Fruit fly (Drosophila melanogaster) whole organism, wandering third instar larva: ENCODE data around the gene CG6276.

Experiments used
- CG32264 ChIP-seq: fragments of 200-800 bp; sonication (Bioruptor generic); optimal IDR thresholded peaks from 2 replicates; lab custom pipeline; 2016; ENCODE audit warnings: missing biosample characterization, missing genetic modification characterization
- CG9705 ChIP-seq: fragments of 200-800 bp; sonication (Bioruptor generic); optimal IDR thresholded peaks from 2 replicates; lab custom pipeline; 2018; ENCODE audit warnings: missing biosample characterization, mild to moderate bottlenecking, missing genetic modification characterization
- CrebA ChIP-seq: fragments of 200-800 bp; sonication (Bioruptor generic); optimal IDR thresholded peaks from 2 replicates; lab custom pipeline; 2016; ENCODE audit warnings: missing biosample characterization, mild to moderate bottlenecking, missing genetic modification characterization, borderline replicate concordance
- Dfd ChIP-seq: fragments of >200 bp; optimal IDR thresholded peaks from 2 replicates; lab custom pipeline; 2017; ENCODE audit warnings: missing biosample characterization, missing genetic modification characterization
- HLH106 ChIP-seq: fragments of 200-800 bp; optimal IDR thresholded peaks from 3 replicates; lab custom pipeline; 2019; ENCODE audit warnings: missing biosample characterization, mild to moderate bottlenecking, missing genetic modification characterization, moderate library complexity
- Hnf4 ChIP-seq: fragments of 200-800 bp; sonication (Bioruptor generic); optimal IDR thresholded peaks from 2 replicates; lab custom pipeline; 2016; ENCODE audit warnings: missing biosample characterization, mild to moderate bottlenecking, missing genetic modification characterization
- Hr78 ChIP-seq: fragments of >200 bp; optimal IDR thresholded peaks from 2 replicates; lab custom pipeline; 2017; ENCODE audit warnings: missing biosample characterization, missing genetic modification characterization
- Hr83 ChIP-seq: fragments of 200-300 bp; sonication (Bioruptor generic); optimal IDR thresholded peaks from 2 replicates; lab custom pipeline; 2016; ENCODE audit warnings: missing biosample characterization, mild to moderate bottlenecking, missing genetic modification characterization, moderate library complexity; ENCODE audit not compliant: poor library complexity, severe bottlenecking
- Jra ChIP-seq: sonication (Bioruptor generic); optimal IDR thresholded peaks from 2 replicates; lab custom pipeline; 2016; ENCODE audit warnings: missing biosample characterization, missing genetic modification characterization
- Mio ChIP-seq: sonication (Bioruptor generic); optimal IDR thresholded peaks from 2 replicates; lab custom pipeline; 2016; ENCODE audit warnings: missing biosample characterization, missing genetic modification characterization
- Myc ChIP-seq: fragments of >200 bp; optimal IDR thresholded peaks from 2 replicates; lab custom pipeline; 2017
- N ChIP-seq: fragments of >200 bp; optimal IDR thresholded peaks from 2 replicates; lab custom pipeline; 2018; ENCODE audit warnings: missing biosample characterization, missing external identifiers, missing genetic modification characterization
- OdsH ChIP-seq: fragments of 200-800 bp; sonication (Bioruptor generic); optimal IDR thresholded peaks from 2 replicates; lab custom pipeline; 2016; ENCODE audit warnings: missing biosample characterization, mild to moderate bottlenecking, missing genetic modification characterization
- Rel ChIP-seq, 2 experiments: fragments of 200-800 bp; sonication (Bioruptor generic) in 1 of 2; optimal IDR thresholded peaks; 2 replicates in 1 of 2; 3 replicates in 1 of 2; lab custom pipeline; 2016 to 2019; ENCODE audit warnings: mild to moderate bottlenecking in 2 of 2, missing biosample characterization in 2 of 2, missing genetic modification characterization in 2 of 2, moderate library complexity in 1 of 2
- Sp1 ChIP-seq: fragments of 200-800 bp; sonication (Bioruptor generic); optimal IDR thresholded peaks from 3 replicates; lab custom pipeline; 2019; ENCODE audit warnings: missing biosample characterization, mild to moderate bottlenecking, missing genetic modification characterization, moderate library complexity
- Vsx2 ChIP-seq: fragments of 200-300, 225-300 bp; sonication (Bioruptor generic); optimal IDR thresholded peaks from 2 replicates; lab custom pipeline; 2018; ENCODE audit warnings: missing biosample characterization, missing genetic modification characterization; ENCODE audit not compliant: partially characterized antibody
- br ChIP-seq: fragments of 200-800 bp; sonication (Bioruptor generic); optimal IDR thresholded peaks from 2 replicates; lab custom pipeline; 2016; ENCODE audit warnings: missing biosample characterization, missing genetic modification characterization
- brk ChIP-seq: fragments of 200-800 bp; sonication (Bioruptor generic); optimal IDR thresholded peaks from 2 replicates; lab custom pipeline; 2016; ENCODE audit warnings: missing biosample characterization, mild to moderate bottlenecking, missing genetic modification characterization
- dmrt93B ChIP-seq: fragments of 200-800 bp; sonication (Bioruptor generic); optimal IDR thresholded peaks from 2 replicates; lab custom pipeline; 2018; ENCODE audit warnings: missing biosample characterization, mild to moderate bottlenecking, missing genetic modification characterization
- dsf ChIP-seq: sonication (Bioruptor generic); optimal IDR thresholded peaks from 2 replicates; lab custom pipeline; 2016; ENCODE audit warnings: missing biosample characterization, missing genetic modification characterization, borderline replicate concordance
- ey ChIP-seq: fragments of 200-800 bp; sonication (Bioruptor generic); optimal IDR thresholded peaks from 2 replicates; lab custom pipeline; 2016; ENCODE audit warnings: missing biosample characterization, missing genetic modification characterization
- foxo ChIP-seq, 2 experiments: fragments of 200-800 bp; sonication (Bioruptor generic); optimal IDR thresholded peaks; 2 replicates in 1 of 2; 3 replicates in 1 of 2; lab custom pipeline; 2016 to 2017; ENCODE audit warnings: missing biosample characterization in 2 of 2, missing genetic modification characterization in 2 of 2
- fru ChIP-seq: fragments of 200-800 bp; sonication (Bioruptor generic); optimal IDR thresholded peaks from 3 replicates; lab custom pipeline; 2016; ENCODE audit warnings: missing biosample characterization, mild to moderate bottlenecking, missing genetic modification characterization
- h ChIP-seq: fragments of 200-800 bp; sonication (Bioruptor generic); optimal IDR thresholded peaks from 3 replicates; lab custom pipeline; 2016; ENCODE audit warnings: missing biosample characterization, mild to moderate bottlenecking, missing genetic modification characterization
- jim ChIP-seq: fragments of 175-275, 200-325 bp; sonication (Bioruptor generic); optimal IDR thresholded peaks from 2 replicates; lab custom pipeline; 2016; ENCODE audit warnings: missing biosample characterization, mild to moderate bottlenecking, missing genetic modification characterization
- lola ChIP-seq: fragments of >200 bp; optimal IDR thresholded peaks from 2 replicates; lab custom pipeline; 2017; ENCODE audit warnings: missing biosample characterization, missing genetic modification characterization
- pan ChIP-seq: fragments of >200 bp; optimal IDR thresholded peaks from 2 replicates; lab custom pipeline; 2017
- psq ChIP-seq: fragments of 200-800 bp; sonication (Bioruptor generic); optimal IDR thresholded peaks from 3 replicates; lab custom pipeline; 2017; ENCODE audit warnings: missing biosample characterization, mild to moderate bottlenecking, missing genetic modification characterization, moderate library complexity
- rgr ChIP-seq: fragments of 200-800 bp; sonication (Bioruptor generic); optimal IDR thresholded peaks from 3 replicates; lab custom pipeline; 2016; ENCODE audit warnings: missing biosample characterization, mild to moderate bottlenecking, missing genetic modification characterization
- sage ChIP-seq: fragments of 200-800 bp; sonication (Bioruptor generic); optimal IDR thresholded peaks from 2 replicates; lab custom pipeline; 2016; ENCODE audit warnings: missing biosample characterization, mild to moderate bottlenecking, missing genetic modification characterization
- sv ChIP-seq: fragments of 200-800 bp; sonication (Bioruptor generic); optimal IDR thresholded peaks from 3 replicates; lab custom pipeline; 2016; ENCODE audit warnings: missing biosample characterization, missing genetic modification characterization
- tai ChIP-seq: sonication (Bioruptor generic); optimal IDR thresholded peaks from 2 replicates; lab custom pipeline; 2016; ENCODE audit warnings: missing biosample characterization, missing genetic modification characterization
- usp ChIP-seq: fragments of >200 bp; optimal IDR thresholded peaks from 2 replicates; lab custom pipeline; 2017; ENCODE audit warnings: missing biosample characterization, missing genetic modification characterization
- woc ChIP-seq: sonication (Bioruptor generic); optimal IDR thresholded peaks from 2 replicates; lab custom pipeline; 2016; ENCODE audit warnings: missing biosample characterization, mild to moderate bottlenecking, missing genetic modification characterization

Gene CG6276

DNA sequence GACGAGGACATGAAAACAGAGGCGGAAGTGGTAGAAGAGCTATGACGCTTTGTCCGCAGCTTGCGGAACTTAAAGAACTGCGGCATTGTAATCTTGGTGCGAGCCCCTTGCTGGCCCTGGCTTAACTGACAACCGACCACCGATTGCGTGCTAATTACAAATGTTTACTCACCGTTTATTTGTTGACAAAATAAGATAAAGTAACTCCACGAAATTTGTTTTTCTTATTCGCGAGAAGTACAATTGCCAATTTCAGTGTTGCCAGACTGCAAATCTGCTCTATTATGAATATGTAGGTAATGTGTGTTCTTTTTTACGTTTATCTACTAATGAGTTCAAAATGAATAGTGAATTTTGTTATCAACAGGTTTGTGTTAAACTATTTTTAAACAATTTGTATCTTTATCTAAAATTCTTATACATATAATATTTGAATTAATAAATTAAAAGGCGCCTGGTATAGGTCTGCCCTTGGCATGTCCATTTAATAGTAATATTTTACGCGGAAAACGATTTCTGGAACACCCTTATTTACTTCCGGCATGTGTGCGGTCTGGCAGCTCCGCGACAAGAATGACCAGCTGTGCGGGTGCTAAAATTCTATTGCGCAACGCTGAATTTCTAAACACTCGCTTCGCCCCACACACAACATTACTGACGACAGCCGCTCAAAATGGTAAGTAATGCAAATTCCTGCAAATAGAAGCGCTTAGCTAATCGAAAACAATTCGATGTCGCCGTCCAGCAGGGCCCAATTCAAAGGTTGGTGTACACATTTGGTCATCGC, 37.0 kb upstream of the CG6276 start, which contains the start of the genes Atg4b and Hibch:
Atg4b (minus strand) TSS at position 280 of the 787 bp plus-strand sequence.
Hibch (plus strand) TSS at position 585 of the 787 bp plus-strand sequence.
- TF ChIP-seq Mio (GFP tag; lab: Kevin White, UChicago) (no peak), OdsH (GFP tag; lab: Kevin White, UChicago) (peak; percentile 75), tai (no peak), HLH106 (tag; lab: Kevin White, UChicago) (peak; percentile 93), woc (GFP tag; lab: Kevin White, UChicago) (no peak), h (GFP tag; lab: Kevin White, UChicago) (peak; percentile 76), Jra (GFP tag; lab: Kevin White, UChicago) (no peak), psq (GFP tag; lab: Kevin White, UChicago) (peak; percentile 73), jim (GFP tag; lab: Kevin White, UChicago) (no peak), lola (GFP tag; lab: Kevin White, UChicago) (no peak), CrebA (GFP tag; lab: Kevin White, UChicago) (no peak), Rel (GFP tag; optimal IDR thresholded peaks at IDR 0.05; lab: Kevin White, UChicago) (no peak), Rel (tag; optimal IDR thresholded peaks at IDR 0.05; lab: Kevin White, UChicago) (peak; percentile 84), rgr (GFP tag; lab: Kevin White, UChicago) (peak; percentile 80), Hr78 (GFP tag; lab: Kevin White, UChicago) (no peak), fru (peak; percentile 89), CG9705 (peak; percentile 82), dmrt93B (GFP tag; lab: Kevin White, UChicago) (no peak), br (GFP tag; lab: Kevin White, UChicago) (peak; percentile 57), sage (no peak), ey (GFP tag; lab: Kevin White, UChicago) (peak; percentile 56), sv (GFP tag; lab: Kevin White, UChicago) (peak; percentile 26), foxo (GFP tag; optimal IDR thresholded peaks at IDR 0.05; lab: Kevin White, UChicago) (peak in 1 of 2 experiments; percentile 83), Vsx2 (no peak), Sp1 (GFP tag; lab: Kevin White, UChicago) (peak; percentile 84)

DNA sequence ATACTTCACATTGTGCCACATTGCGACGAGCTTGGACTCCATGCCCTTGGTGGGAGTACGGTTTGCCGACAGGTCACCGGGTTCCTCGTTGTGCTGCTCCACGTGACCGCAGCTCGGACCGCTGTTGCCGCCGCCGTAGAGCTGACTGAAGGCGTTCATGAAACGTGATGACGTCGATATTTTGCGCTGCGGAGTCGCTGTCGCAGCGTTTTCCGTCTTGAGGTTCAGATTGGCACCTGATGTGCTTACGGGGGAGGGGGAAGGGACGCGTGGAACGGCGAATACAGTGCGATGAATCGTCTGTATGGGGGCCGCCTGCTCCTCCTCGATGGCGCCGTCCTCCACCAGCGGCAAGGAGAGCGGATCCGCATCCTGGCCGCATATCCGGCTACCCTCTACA, 36.3 kb upstream of the CG6276 start:
- TF ChIP-seq rgr (GFP tag; lab: Kevin White, UChicago), result no peak
- TF ChIP-seq sage, result no peak
- TF ChIP-seq Dfd (GFP tag; lab: Kevin White, UChicago), result no peak
- TF ChIP-seq h (GFP tag; lab: Kevin White, UChicago), result no peak
- TF ChIP-seq Jra (GFP tag; lab: Kevin White, UChicago), result no peak
- TF ChIP-seq N (GFP tag; lab: Kevin White, UChicago), result no peak
- TF ChIP-seq OdsH (GFP tag; lab: Kevin White, UChicago), result no peak
- TF ChIP-seq CG32264 (GFP tag; lab: Kevin White, UChicago), result no peak
- TF ChIP-seq Sp1 (GFP tag; lab: Kevin White, UChicago), result no peak
- TF ChIP-seq Mio (GFP tag; lab: Kevin White, UChicago), result no peak
- no peak for TF ChIP-seq CrebA (GFP tag; lab: Kevin White, UChicago)
- no peak for TF ChIP-seq Hr78 (GFP tag; lab: Kevin White, UChicago)
- TF ChIP-seq HLH106 (tag; lab: Kevin White, UChicago), result no peak

DNA sequence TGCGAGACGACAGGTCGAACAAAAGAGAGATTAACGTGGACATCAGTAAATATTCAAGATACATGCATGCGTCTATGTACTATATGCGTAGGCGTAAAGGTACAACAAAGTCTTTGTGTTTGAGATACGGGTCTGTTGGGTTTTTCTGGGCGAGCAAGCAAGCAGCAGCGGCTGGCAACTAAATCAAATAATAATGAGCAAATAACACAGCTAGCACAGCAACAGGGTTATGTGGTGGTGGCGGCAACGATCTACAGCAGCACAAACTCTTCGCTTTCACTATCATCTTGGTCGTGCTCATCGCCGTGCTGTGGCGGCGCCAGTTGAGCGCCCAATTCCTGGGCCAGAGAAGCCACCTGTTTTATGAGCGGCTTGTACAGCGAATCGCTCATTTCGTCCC, 34.1 kb upstream of the CG6276 start:
- TF ChIP-seq HLH106 (tag; lab: Kevin White, UChicago) (no peak), CG32264 (GFP tag; lab: Kevin White, UChicago) (no peak), tai (no peak), br (GFP tag; lab: Kevin White, UChicago) (no peak), lola (GFP tag; lab: Kevin White, UChicago) (no peak), pan (lab: Kevin White, UChicago) (no peak), brk (GFP tag; lab: Kevin White, UChicago) (no peak)

DNA sequence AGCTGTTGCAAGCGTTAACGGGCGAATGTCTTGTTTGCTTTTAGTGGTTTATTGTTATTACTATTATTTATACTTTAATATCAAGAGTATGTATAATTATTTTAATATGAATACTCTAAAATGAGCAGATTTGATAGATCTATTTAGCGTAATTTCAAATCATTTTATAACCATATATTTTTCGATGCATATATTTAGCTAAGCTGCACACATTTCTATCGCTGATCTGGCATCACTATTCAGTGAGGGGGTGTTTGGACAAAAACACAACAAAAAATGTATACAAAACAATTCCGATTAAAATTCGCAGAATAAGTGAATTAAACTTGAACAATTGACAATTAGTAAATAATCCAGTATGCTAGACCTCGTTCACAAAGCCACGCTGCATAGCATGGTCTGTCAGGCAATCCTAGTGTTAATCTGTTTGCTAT, 31.1 kb upstream of the CG6276 start, which contains the start of the genes Trs33 and Tmtc4:
Trs33 (minus strand) TSS at position 3 of the 434 bp plus-strand sequence.
Tmtc4 (plus strand) TSS at position 233 of the 434 bp plus-strand sequence.
- TF ChIP-seq HLH106 (tag; lab: Kevin White, UChicago) (peak; percentile 67), Sp1 (GFP tag; lab: Kevin White, UChicago) (peak; percentile 29), Myc (lab: Kevin White, UChicago) (peak; percentile 87), CG32264 (GFP tag; lab: Kevin White, UChicago) (no peak), OdsH (GFP tag; lab: Kevin White, UChicago) (peak; percentile 11), sage (no peak), h (GFP tag; lab: Kevin White, UChicago) (peak; percentile 49), CG9705 (peak; percentile 56), foxo (GFP tag; optimal IDR thresholded peaks at IDR 0.05; lab: Kevin White, UChicago) (peak in 1 of 2 experiments; percentile 66), usp (GFP tag; lab: Kevin White, UChicago) (no peak), woc (GFP tag; lab: Kevin White, UChicago) (peak; percentile 71), brk (GFP tag; lab: Kevin White, UChicago) (no peak), Dfd (GFP tag; lab: Kevin White, UChicago) (no peak), Hnf4 (no peak), ey (GFP tag; lab: Kevin White, UChicago) (no peak), rgr (GFP tag; lab: Kevin White, UChicago) (peak; percentile 70), Hr83 (peak; percentile 23), tai (no peak), dsf (GFP tag; lab: Kevin White, UChicago) (no peak), psq (GFP tag; lab: Kevin White, UChicago) (peak; percentile 51), sv (GFP tag; lab: Kevin White, UChicago) (no peak), Rel (GFP tag; optimal IDR thresholded peaks at IDR 0.05; lab: Kevin White, UChicago) (no peak), Rel (tag; optimal IDR thresholded peaks at IDR 0.05; lab: Kevin White, UChicago) (peak; percentile 51), br (GFP tag; lab: Kevin White, UChicago) (no peak), jim (GFP tag; lab: Kevin White, UChicago) (no peak)
